Worm (Caenorhabditis elegans) whole organism, late embryonic: ENCODE data around the gene islo-1.

Experiments used
- C38D4.7 ChIP-seq: fragments of 200-800 bp; sonication (Bioruptor generic); optimal IDR thresholded peaks from 2 replicates; lab custom pipeline; 2018; ENCODE audit warnings: mild to moderate bottlenecking, missing genetic modification characterization, moderate library complexity, missing compliant biosample characterization
- F13H6.1 ChIP-seq: sonication (generic microtip); optimal IDR thresholded peaks from 2 replicates; lab custom pipeline; 2016; ENCODE audit warnings: missing genetic modification characterization, missing compliant biosample characterization
- ama-1 ChIP-seq: fragments of 150-350 bp; optimal IDR thresholded peaks from 2 replicates; lab custom pipeline; 2014
- ceh-9 ChIP-seq: sonication (generic microtip); optimal IDR thresholded peaks from 2 replicates; lab custom pipeline; 2016; ENCODE audit warnings: mild to moderate bottlenecking, missing genetic modification characterization, inconsistent platforms, missing compliant biosample characterization
- fax-1 ChIP-seq: sonication (generic microtip); optimal IDR thresholded peaks from 2 replicates; lab custom pipeline; 2016; ENCODE audit warnings: missing genotype, missing genetic modification characterization, missing compliant biosample characterization
- nfya-1 ChIP-seq: sonication (generic microtip); optimal IDR thresholded peaks from 2 replicates; lab custom pipeline; 2017; ENCODE audit warnings: missing genetic modification characterization, mild to moderate bottlenecking, missing compliant biosample characterization, antibody characterized with exemption, moderate library complexity
- nhr-11 ChIP-seq: fragments of 150-350 bp; optimal IDR thresholded peaks from 2 replicates; lab custom pipeline; 2014; ENCODE audit warnings: missing biosample characterization, missing genetic modification characterization
- pag-3 ChIP-seq: sonication (generic microtip); optimal IDR thresholded peaks from 2 replicates; lab custom pipeline; 2016; ENCODE audit warnings: missing compliant biosample characterization, missing genetic modification characterization, borderline replicate concordance
- rnt-1 ChIP-seq: sonication (generic microtip); optimal IDR thresholded peaks from 2 replicates; lab custom pipeline; 2016; ENCODE audit warnings: missing genetic modification characterization, missing compliant biosample characterization
- tbx-7 ChIP-seq: sonication (generic microtip); optimal IDR thresholded peaks from 2 replicates; lab custom pipeline; 2016; ENCODE audit warnings: missing genotype, missing genetic modification characterization, missing compliant biosample characterization
- unc-3 ChIP-seq, 2 experiments: fragments of 200-800 bp in 1 of 2; sonication (Bioruptor generic) in 1 of 2; sonication (generic microtip) in 1 of 2; conservative IDR thresholded peaks in 1 of 2; optimal IDR thresholded peaks in 1 of 2; 2 replicates each; pipeline versions ENCODE4 v1.3.6 to Lab custom; 2016 to 2022; ENCODE audit warnings: missing compliant biosample characterization in 2 of 2, missing genetic modification characterization in 2 of 2, missing genetic modification reagents in 1 of 2
- unc-55 ChIP-seq: sonication (generic microtip); optimal IDR thresholded peaks from 2 replicates; lab custom pipeline; 2017; ENCODE audit warnings: missing biosample characterization, missing genetic modification reagents, missing genetic modification characterization

DNA sequence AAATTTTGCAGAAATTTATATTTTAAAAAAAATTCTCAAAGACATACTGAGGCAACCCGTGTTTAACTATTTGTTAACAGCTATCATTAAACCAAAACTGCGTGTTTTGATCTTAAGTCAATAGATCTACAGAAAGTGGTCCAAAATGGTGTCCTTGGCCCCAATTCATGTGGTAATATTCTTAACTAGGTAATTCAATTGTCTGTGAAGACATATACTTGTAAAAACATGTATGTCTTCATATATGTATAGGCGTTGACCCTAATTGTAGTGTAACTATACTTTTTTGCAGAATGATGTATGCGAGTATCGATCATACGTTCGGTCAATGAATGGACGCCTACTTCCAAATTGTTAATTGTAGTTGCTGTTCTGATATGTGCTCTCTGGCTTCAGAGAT lies 33.5 kb downstream of the islo-1 start, which contains the start of gene C07G1.15:
- TF ChIP-seq rnt-1 (tag; lab: Kevin White, UChicago) (no peak), unc-55 (GFP tag; lab: Kevin White, UChicago) (no peak), fax-1 (no peak), pag-3 (no peak), ceh-9 (tag; lab: Kevin White, UChicago) (no peak), F13H6.1 (no peak), unc-3 (GFP tag; conservative IDR thresholded peaks at IDR 0.05; lab: Robert Waterston, UW) (no peak), unc-3 (tag; optimal IDR thresholded peaks at IDR 0.05; lab: Kevin White, UChicago) (no peak), ama-1 (lab: Kevin White, UChicago) (no peak), C38D4.7 (GFP tag; lab: Kevin White, UChicago) (no peak), nhr-11 (tag; lab: Kevin White, UChicago) (no peak), nfya-1 (no peak), tbx-7 (tag; lab: Kevin White, UChicago) (no peak)
